Worm (Caenorhabditis elegans): ENCODE measurements around the gene F49C5.5.

DNA sequence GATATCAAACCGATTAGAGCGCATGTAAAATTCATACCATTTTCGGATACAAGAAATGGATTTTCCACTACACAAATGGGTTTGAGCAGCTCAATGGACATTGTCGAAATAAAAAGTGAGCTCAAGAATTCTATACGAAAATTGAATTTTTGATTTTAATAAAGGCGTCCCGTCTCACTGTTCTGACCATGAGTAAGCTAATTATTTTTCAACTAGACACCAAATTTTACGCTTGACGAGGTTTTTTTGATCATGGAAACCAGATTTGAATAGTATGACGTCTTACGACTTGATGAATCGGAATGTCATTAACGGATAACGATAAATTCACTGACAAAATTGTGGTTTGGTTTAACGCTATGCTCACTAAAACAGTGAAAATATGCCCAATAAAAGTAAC lies 30.0 kb downstream of the F49C5.5 start, which contains the start of gene srh-61:
- no peak for TF ChIP-seq hmbx-1 (tag; optimal IDR thresholded peaks at IDR 0.05)
- no peak for TF ChIP-seq hmg-4 (GFP tag; optimal IDR thresholded peaks at IDR 0.05)
- TF ChIP-seq ama-1 (optimal IDR thresholded peaks at IDR 0.05): no peak
- TF ChIP-seq scrt-1 (GFP tag; IDR thresholded peaks at IDR 0.05): no peak
- TF ChIP-seq aly-1 (tag; optimal IDR thresholded peaks at IDR 0.05): no peak
- TF ChIP-seq sea-1 (GFP tag; conservative IDR thresholded peaks at IDR 0.05): no peak
- no peak for TF ChIP-seq ceh-13 (GFP tag; optimal IDR thresholded peaks at IDR 0.05)
- TF ChIP-seq B0310.2 (tag; optimal IDR thresholded peaks at IDR 0.05): no peak
- no peak for TF ChIP-seq F13C5.2 (tag; optimal IDR thresholded peaks at IDR 0.05)
- TF ChIP-seq tbx-37 (GFP tag; conservative IDR thresholded peaks at IDR 0.05): no peak
- TF ChIP-seq ets-7 (tag; optimal IDR thresholded peaks at IDR 0.05): no peak
- no peak for TF ChIP-seq ceh-36 (tag; optimal IDR thresholded peaks at IDR 0.05)
- no peak for TF ChIP-seq flt-1 (GFP tag; IDR thresholded peaks at IDR 0.05)
- TF ChIP-seq tbx-11 (GFP tag; IDR thresholded peaks at IDR 0.05): no peak
